Worm (Caenorhabditis elegans) whole organism, young adult: ENCODE results near the gene K11H3.3.

Experiments
- B0261.1 ChIP-seq: sonication (generic microtip); optimal IDR thresholded peaks from 2 replicates; lab custom pipeline; 2016; ENCODE audit warnings: mild to moderate bottlenecking, missing genetic modification characterization, moderate library complexity, missing compliant biosample characterization
- B0336.3 ChIP-seq: fragments of 200-800 bp; sonication (Bioruptor generic); IDR thresholded peaks from 2 replicates; pipeline ENCODE4 v1.3.6; 2022; ENCODE audit warnings: missing genetic modification characterization, missing compliant biosample characterization
- D2030.7 ChIP-seq: fragments of 200-800 bp; sonication (Bioruptor generic); IDR thresholded peaks from 2 replicates; pipeline ENCODE4 v1.3.6; 2022; ENCODE audit warnings: missing genetic modification reagents, missing genetic modification characterization, missing compliant biosample characterization
- F23B12.7 ChIP-seq: sonication (generic microtip); optimal IDR thresholded peaks from 2 replicates; lab custom pipeline; 2017; ENCODE audit warnings: missing genetic modification characterization, mild to moderate bottlenecking, missing compliant biosample characterization, antibody characterized with exemption, moderate library complexity; ENCODE audit not compliant: insufficient read depth
- F33H1.4 ChIP-seq: fragments of 200-800 bp; sonication (Bioruptor generic); IDR thresholded peaks from 2 replicates; pipeline ENCODE4 v1.3.6; 2022; ENCODE audit warnings: missing genetic modification reagents, missing genetic modification characterization, missing compliant biosample characterization
- F39B2.1 ChIP-seq: fragments of 200-800 bp; sonication (Bioruptor generic); IDR thresholded peaks from 2 replicates; pipeline ENCODE4 v1.3.6; 2022; ENCODE audit warnings: missing genetic modification reagents, missing genetic modification characterization, missing compliant biosample characterization
- F52B5.7 ChIP-seq: sonication (generic microtip); optimal IDR thresholded peaks from 2 replicates; lab custom pipeline; 2016; ENCODE audit warnings: mild to moderate bottlenecking, missing genetic modification characterization, missing compliant biosample characterization
- Y67H2A.10 ChIP-seq: fragments of 200-800 bp; sonication (Bioruptor generic); conservative IDR thresholded peaks from 2 replicates; pipeline ENCODE4 v1.3.6; 2022; ENCODE audit warnings: missing genetic modification reagents, missing genetic modification characterization, missing compliant biosample characterization
- ama-1 ChIP-seq, 3 experiments: fragments of 150-350 bp in 1 of 3; sonication (generic microtip) in 2 of 3; optimal IDR thresholded peaks; 2 replicates each; lab custom pipeline; 2014 to 2018; ENCODE audit warnings: missing biosample characterization in 2 of 3, missing genetic modification characterization in 2 of 3, missing genetic modification reagents in 2 of 3
- aptf-2 ChIP-seq: fragments of 200-800 bp; sonication (Bioruptor generic); conservative IDR thresholded peaks from 2 replicates; pipeline ENCODE4 v1.3.6; 2022; ENCODE audit warnings: missing genetic modification reagents, missing genetic modification characterization, missing compliant biosample characterization
- attf-5 ChIP-seq: fragments of 200-800 bp; sonication (Bioruptor generic); optimal IDR thresholded peaks from 2 replicates; lab custom pipeline; 2018; ENCODE audit warnings: mild to moderate bottlenecking, missing genetic modification characterization, missing compliant biosample characterization
- ccch-3 ChIP-seq: fragments of 200-800 bp; sonication (Bioruptor generic); optimal IDR thresholded peaks from 2 replicates; lab custom pipeline; 2018; ENCODE audit warnings: mild to moderate bottlenecking, missing genetic modification characterization, missing compliant biosample characterization
- ceh-27 ChIP-seq: fragments of 200-800 bp; sonication (Bioruptor generic); optimal IDR thresholded peaks from 2 replicates; lab custom pipeline; 2018; ENCODE audit warnings: mild to moderate bottlenecking, missing genetic modification characterization, moderate library complexity, missing compliant biosample characterization
- die-1 ChIP-seq: sonication (generic microtip); optimal IDR thresholded peaks from 2 replicates; lab custom pipeline; 2016; ENCODE audit warnings: missing genotype, mild to moderate bottlenecking, missing genetic modification characterization, missing compliant biosample characterization
- dox-1 ChIP-seq: fragments of 200-800 bp; sonication (Bioruptor generic); IDR thresholded peaks from 2 replicates; pipeline ENCODE4 v1.3.6; 2022; ENCODE audit warnings: missing genetic modification reagents, missing genetic modification characterization, missing compliant biosample characterization
- efl-1 ChIP-seq: fragments of 150-350 bp; optimal IDR thresholded peaks from 2 replicates; lab custom pipeline; 2014; ENCODE audit warnings: missing biosample characterization, missing genetic modification reagents, missing genetic modification characterization
- egl-44 ChIP-seq: fragments of 200-800 bp; sonication (Bioruptor generic); IDR thresholded peaks from 2 replicates; pipeline ENCODE4 v1.3.6; 2022; ENCODE audit warnings: missing genetic modification reagents, missing genetic modification characterization, missing compliant biosample characterization
- fkh-3 ChIP-seq: sonication (generic microtip); optimal IDR thresholded peaks from 2 replicates; lab custom pipeline; 2016; ENCODE audit warnings: mild to moderate bottlenecking, missing genetic modification characterization, missing compliant biosample characterization
- gei-17 ChIP-seq: fragments of 200-800 bp; sonication (Bioruptor generic); optimal IDR thresholded peaks from 2 replicates; lab custom pipeline; 2018; ENCODE audit warnings: mild to moderate bottlenecking, missing genetic modification characterization, missing compliant biosample characterization
- hmg-1.2 ChIP-seq: fragments of 200-800 bp; sonication (Bioruptor generic); IDR thresholded peaks from 2 replicates; pipeline ENCODE4 v1.3.6; 2022; ENCODE audit warnings: missing genetic modification reagents, missing genetic modification characterization, missing compliant biosample characterization
- hmg-20 ChIP-seq: fragments of 200-800 bp; sonication (Bioruptor generic); IDR thresholded peaks from 2 replicates; pipeline ENCODE4 v1.3.6; 2022; ENCODE audit warnings: missing genetic modification reagents, missing genetic modification characterization, missing compliant biosample characterization
- lag-1 ChIP-seq: fragments of 200-800 bp; sonication (Bioruptor generic); IDR thresholded peaks from 2 replicates; pipeline ENCODE4 v1.3.6; 2022; ENCODE audit warnings: missing genetic modification reagents, missing genetic modification characterization, missing compliant biosample characterization
- lsl-1 ChIP-seq: fragments of 200-800 bp; sonication (Bioruptor generic); optimal IDR thresholded peaks from 2 replicates; lab custom pipeline; 2018; ENCODE audit warnings: mild to moderate bottlenecking, missing genetic modification characterization, moderate library complexity, missing compliant biosample characterization
- madf-6 ChIP-seq: fragments of 200-800 bp; sonication (Bioruptor generic); IDR thresholded peaks from 2 replicates; pipeline ENCODE4 v1.3.6; 2022; ENCODE audit warnings: missing genetic modification reagents, missing genetic modification characterization, missing compliant biosample characterization
- madf-8 ChIP-seq: fragments of 200-800 bp; sonication (Bioruptor generic); conservative IDR thresholded peaks from 2 replicates; pipeline ENCODE4 v1.3.6; 2022; ENCODE audit warnings: missing genetic modification reagents, missing genetic modification characterization, missing compliant biosample characterization
- nfya-1 ChIP-seq: sonication (generic microtip); optimal IDR thresholded peaks from 2 replicates; lab custom pipeline; 2017; ENCODE audit warnings: antibody characterized with exemption, missing compliant biosample characterization, missing genetic modification characterization, borderline replicate concordance; ENCODE audit not compliant: insufficient read depth
- nhr-120 ChIP-seq: fragments of 200-800 bp; sonication (Bioruptor generic); IDR thresholded peaks from 2 replicates; pipeline ENCODE4 v1.3.6; 2022; ENCODE audit warnings: missing genetic modification characterization, missing compliant biosample characterization
- sdz-38 ChIP-seq: sonication (generic microtip); optimal IDR thresholded peaks from 2 replicates; lab custom pipeline; 2016; ENCODE audit warnings: missing genotype, missing genetic modification characterization, missing compliant biosample characterization
- sea-2 ChIP-seq: fragments of 200-800 bp; sonication (Bioruptor generic); IDR thresholded peaks from 2 replicates; pipeline ENCODE4 v1.3.6; 2022; ENCODE audit warnings: missing genetic modification characterization, missing compliant biosample characterization
- snpc-4 ChIP-seq, 5 experiments: fragments of 150-350 bp in 1 of 5; sonication (generic microtip) in 4 of 5; optimal IDR thresholded peaks; 2 replicates each; lab custom pipeline; 2014 to 2018; ENCODE audit warnings: missing genetic modification characterization in 5 of 5, missing biosample characterization in 3 of 5, antibody characterized with exemption in 2 of 5, mild to moderate bottlenecking in 2 of 5, missing compliant biosample characterization in 2 of 5, missing genotype in 2 of 5, moderate library complexity in 2 of 5, missing genetic modification reagents in 1 of 5
- somi-1 ChIP-seq: fragments of 200-800 bp; sonication (Bioruptor generic); optimal IDR thresholded peaks from 2 replicates; lab custom pipeline; 2018; ENCODE audit warnings: mild to moderate bottlenecking, missing genetic modification characterization, missing compliant biosample characterization
- unc-130 ChIP-seq: sonication (generic microtip); optimal IDR thresholded peaks from 2 replicates; lab custom pipeline; 2016; ENCODE audit warnings: missing genetic modification reagents, missing genetic modification characterization, missing compliant biosample characterization
- ztf-18 ChIP-seq: sonication (generic microtip); optimal IDR thresholded peaks from 2 replicates; lab custom pipeline; 2016; ENCODE audit warnings: missing genotype, mild to moderate bottlenecking, missing genetic modification characterization, missing compliant biosample characterization
- ztf-25 ChIP-seq: fragments of 200-800 bp; sonication (Bioruptor generic); IDR thresholded peaks from 2 replicates; pipeline ENCODE4 v1.3.6; 2022; ENCODE audit warnings: missing genetic modification reagents, missing genetic modification characterization, missing compliant biosample characterization
- ztf-26 ChIP-seq: sonication (generic microtip); optimal IDR thresholded peaks from 2 replicates; lab custom pipeline; 2017; ENCODE audit warnings: missing genetic modification characterization, missing compliant biosample characterization
- ztf-28 ChIP-seq: fragments of 200-800 bp; sonication (Bioruptor generic); IDR thresholded peaks from 2 replicates; pipeline ENCODE4 v1.3.6; 2022; ENCODE audit warnings: missing genetic modification reagents, missing genetic modification characterization, missing compliant biosample characterization

K11H3.3 gene

DNA sequence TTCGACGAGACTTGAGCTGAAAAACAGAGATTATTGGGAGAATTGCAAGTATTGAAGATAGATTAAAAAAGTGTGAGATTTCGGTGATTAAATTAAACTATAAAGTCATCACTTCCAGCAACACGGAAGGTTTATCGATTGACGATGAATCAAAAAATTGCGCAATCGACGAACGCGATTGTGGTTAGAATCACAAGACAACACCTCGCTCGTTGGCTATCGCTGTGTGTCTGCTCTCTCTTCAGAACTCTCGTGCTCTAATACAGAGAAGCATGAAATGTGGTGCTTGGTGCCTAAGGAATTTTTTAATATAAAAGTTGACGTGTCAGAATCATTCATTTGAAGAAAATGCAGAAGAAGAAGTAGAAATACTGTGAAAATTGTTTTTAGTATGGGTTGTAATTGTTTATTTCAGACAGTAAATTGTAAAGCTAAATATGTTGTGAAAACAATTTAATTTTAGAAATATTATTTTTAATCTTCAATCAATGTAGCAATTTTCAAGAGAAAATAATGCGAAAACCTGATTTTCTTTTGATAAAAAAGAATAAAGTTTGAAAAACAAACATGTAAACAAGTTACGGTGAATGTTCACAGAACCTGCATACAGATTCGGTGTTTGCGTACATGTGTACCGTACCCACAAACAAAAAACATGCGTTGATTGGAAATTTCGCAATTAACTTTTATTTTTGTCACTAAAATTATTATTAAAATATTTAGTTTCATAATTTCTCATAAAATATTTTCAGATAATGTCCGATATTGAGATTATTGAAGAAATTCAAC, 24.3 kb upstream of the K11H3.3 start, which contains the start of the genes ZK632.10 and ZK632.11 (continued):
- TF ChIP-seq ama-1 (optimal IDR thresholded peaks at IDR 0.05; lab: Kevin White, UChicago): no peak
- no peak for TF ChIP-seq ama-1 (GFP tag; optimal IDR thresholded peaks at IDR 0.05; lab: Kevin White, UChicago)
- no peak for TF ChIP-seq sea-2
- TF ChIP-seq hmg-1.2 (GFP tag; lab: Robert Waterston, UW): peak; percentile 44; the same call in 1 of the 2 replicates
- 0 out of 2 replicates have a peak, but pooled peaks have one; percentile 20 for TF ChIP-seq dox-1 (GFP tag; lab: Robert Waterston, UW)
- TF ChIP-seq ceh-27 (GFP tag; lab: Kevin White, UChicago): peak; percentile 20
- TF ChIP-seq D2030.7 (GFP tag; lab: Robert Waterston, UW): peak; percentile 33; the same call in 1 of the 2 replicates
- no peak for TF ChIP-seq die-1
- TF ChIP-seq snpc-4 (GFP tag; optimal IDR thresholded peaks at IDR 0.05; lab: Kevin White, UChicago): no peak
- peak in 2 of 4 experiments; percentile 16 to 42 for TF ChIP-seq snpc-4 (tag; optimal IDR thresholded peaks at IDR 0.05; lab: Kevin White, UChicago)
- TF ChIP-seq madf-8 (GFP tag; lab: Robert Waterston, UW): no peak
- no peak for TF ChIP-seq ztf-28 (GFP tag; lab: Robert Waterston, UW)
- TF ChIP-seq fkh-3: no peak
- no peak for TF ChIP-seq F52B5.7
- TF ChIP-seq ztf-25 (GFP tag; lab: Robert Waterston, UW): no peak
- peak; percentile 17 for TF ChIP-seq attf-5
- peak; percentile 83 for TF ChIP-seq lsl-1 (GFP tag; lab: Kevin White, UChicago)
- 0 out of 2 replicates have a peak, but pooled peaks have one; percentile 31 for TF ChIP-seq F39B2.1 (GFP tag; lab: Robert Waterston, UW)
- no peak for TF ChIP-seq egl-44
- TF ChIP-seq nhr-120: no peak
- peak; percentile 73 for TF ChIP-seq F23B12.7 (tag; lab: Kevin White, UChicago)
- no peak for TF ChIP-seq somi-1 (GFP tag; lab: Kevin White, UChicago)
- TF ChIP-seq gei-17 (GFP tag; lab: Kevin White, UChicago): no peak

DNA sequence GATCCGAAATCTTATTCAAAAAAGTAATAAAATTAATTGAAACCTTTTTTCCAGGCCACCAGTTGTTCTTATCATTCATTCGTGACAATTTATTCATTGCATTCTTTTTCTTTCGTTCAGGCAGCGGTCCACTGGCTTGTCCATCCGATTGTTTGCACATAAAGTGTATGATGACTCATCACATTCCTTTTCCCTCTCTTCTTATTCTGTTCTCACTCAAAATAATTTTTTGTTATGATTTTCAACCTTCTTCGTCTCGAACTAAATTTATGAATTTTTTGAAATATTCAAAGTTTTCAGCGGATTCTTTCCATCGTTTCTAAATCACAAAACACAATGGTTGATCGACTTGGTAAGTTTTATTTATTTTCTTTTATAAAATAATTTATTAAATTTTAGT, 21.2 kb upstream of the K11H3.3 start, which contains the start of gene ZK632.12:
Gene ZK632.12, plus strand, starts transcription at position 301 of the 400 bp plus-strand sequence.
- TF ChIP-seq sdz-38 (tag; lab: Kevin White, UChicago): no peak
- no peak for TF ChIP-seq ztf-26 (tag; lab: Kevin White, UChicago)
- no peak for TF ChIP-seq ccch-3
- no peak for TF ChIP-seq Y67H2A.10
- no peak for TF ChIP-seq ztf-18
- no peak for TF ChIP-seq efl-1
- no peak for TF ChIP-seq B0261.1 (tag; lab: Kevin White, UChicago)
- TF ChIP-seq B0336.3: no peak
- TF ChIP-seq madf-8 (GFP tag; lab: Robert Waterston, UW): no peak
- no peak for TF ChIP-seq gei-17 (GFP tag; lab: Kevin White, UChicago)
- TF ChIP-seq aptf-2: no peak
- no peak for TF ChIP-seq ama-1 (optimal IDR thresholded peaks at IDR 0.05; lab: Kevin White, UChicago)
- TF ChIP-seq ama-1 (GFP tag; optimal IDR thresholded peaks at IDR 0.05; lab: Kevin White, UChicago): no peak
- TF ChIP-seq hmg-20 (GFP tag; lab: Robert Waterston, UW): no peak
- no peak for TF ChIP-seq nfya-1 (tag; lab: Kevin White, UChicago)

DNA sequence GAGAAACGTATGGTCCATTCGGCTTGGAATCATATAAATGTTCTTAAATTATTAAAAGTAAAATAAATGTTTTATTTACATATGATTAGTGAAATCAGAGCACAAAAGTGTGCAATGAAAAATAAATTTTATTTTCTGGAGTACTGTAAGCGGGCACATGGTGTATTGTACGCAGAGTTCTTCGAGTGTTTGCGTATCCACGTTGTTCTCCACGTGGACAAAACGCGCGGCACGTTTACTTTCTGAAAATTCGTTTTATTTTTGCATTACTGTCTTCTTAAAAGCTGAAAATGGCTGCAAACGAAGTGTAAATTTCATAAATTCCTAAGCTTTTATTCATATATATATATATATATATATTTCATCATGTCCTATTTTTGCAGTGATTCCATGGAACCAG, 19.1 kb upstream of the K11H3.3 start:
- TF ChIP-seq madf-8 (GFP tag; lab: Robert Waterston, UW) (peak; percentile 52), nhr-120 (no peak), unc-130 (peak; percentile 43), F33H1.4 (GFP tag; lab: Robert Waterston, UW) (peak; percentile 52), snpc-4 (GFP tag; optimal IDR thresholded peaks at IDR 0.05; lab: Kevin White, UChicago) (no peak), snpc-4 (tag; optimal IDR thresholded peaks at IDR 0.05; lab: Kevin White, UChicago) (peak in 1 of 4 experiments; percentile 11), D2030.7 (GFP tag; lab: Robert Waterston, UW) (peak; percentile 20; the same call in 1 of the 2 replicates), madf-6 (peak; percentile 59; the same call in 1 of the 2 replicates), lag-1 (GFP tag; lab: Robert Waterston, UW) (no peak), lsl-1 (GFP tag; lab: Kevin White, UChicago) (peak; percentile 83)
